Fruit fly (Drosophila melanogaster) whole organism, pupa: ENCODE data around the gene CG9837.

ENCODE experiments used
- CG10348 ChIP-seq: fragments of 200-800 bp; sonication (Bioruptor generic); IDR thresholded peaks from 2 replicates; pipeline ENCODE4 v1.3.6; 2022; ENCODE audit warnings: missing biosample characterization, missing genetic modification characterization
- CG12605 ChIP-seq: fragments of 200-800 bp; sonication (Bioruptor generic); IDR thresholded peaks from 2 replicates; pipeline ENCODE4 v1.3.6; 2022; ENCODE audit warnings: missing biosample characterization, missing genetic modification characterization
- CG13204 ChIP-seq: fragments of 200-800 bp; sonication (Bioruptor generic); optimal IDR thresholded peaks from 2 replicates; lab custom pipeline; 2018; ENCODE audit warnings: missing biosample characterization, mild to moderate bottlenecking, missing genetic modification characterization, moderate library complexity
- CG14655 ChIP-seq: fragments of 200-800 bp; sonication (Bioruptor generic); optimal IDR thresholded peaks from 3 replicates; lab custom pipeline; 2017; ENCODE audit warnings: mild to moderate bottlenecking, missing biosample characterization, missing genetic modification reagents, missing genetic modification characterization
- CG15710 ChIP-seq: fragments of 200-800 bp; sonication (Bioruptor generic); optimal IDR thresholded peaks from 2 replicates; lab custom pipeline; 2018; ENCODE audit warnings: missing biosample characterization, mild to moderate bottlenecking, missing genetic modification characterization, moderate library complexity
- CG17806 ChIP-seq: fragments of 200-800 bp; sonication (Bioruptor generic); optimal IDR thresholded peaks from 2 replicates; lab custom pipeline; 2018; ENCODE audit warnings: missing biosample characterization, mild to moderate bottlenecking, missing genetic modification characterization, moderate library complexity
- CG32121 ChIP-seq: fragments of 200-800 bp; sonication (Bioruptor generic); IDR thresholded peaks from 2 replicates; pipeline ENCODE4 v1.3.6; 2022; ENCODE audit warnings: missing biosample characterization, missing genetic modification characterization
- CG34367 ChIP-seq: fragments of 200-800 bp; sonication (Bioruptor generic); optimal IDR thresholded peaks from 2 replicates; lab custom pipeline; 2018; ENCODE audit warnings: missing biosample characterization, mild to moderate bottlenecking, missing genetic modification characterization
- CG4496 ChIP-seq: fragments of 200-800 bp; sonication (Bioruptor generic); IDR thresholded peaks from 3 replicates; pipeline ENCODE4 v1.3.6; 2022; ENCODE audit warnings: missing biosample characterization, missing genetic modification characterization
- CG8159 ChIP-seq: fragments of 200-800 bp; sonication (Bioruptor generic); optimal IDR thresholded peaks from 3 replicates; lab custom pipeline; 2018; ENCODE audit warnings: missing biosample characterization, mild to moderate bottlenecking, missing genetic modification characterization, moderate library complexity
- CG8301 ChIP-seq: fragments of 200-800 bp; sonication (Bioruptor generic); optimal IDR thresholded peaks from 2 replicates; lab custom pipeline; 2018; ENCODE audit warnings: missing biosample characterization, mild to moderate bottlenecking, missing genetic modification characterization
- CG9948 ChIP-seq: fragments of 200-800 bp; sonication (Bioruptor generic); optimal IDR thresholded peaks from 2 replicates; lab custom pipeline; 2018; ENCODE audit warnings: missing biosample characterization, mild to moderate bottlenecking, missing genetic modification characterization, moderate library complexity
- D1 ChIP-seq: fragments of 200-800 bp; sonication (Bioruptor generic); optimal IDR thresholded peaks from 2 replicates; lab custom pipeline; 2018; ENCODE audit warnings: missing biosample characterization, mild to moderate bottlenecking, missing genetic modification characterization, moderate library complexity
- EcR ChIP-seq: fragments of 200-800 bp; sonication (Bioruptor generic); optimal IDR thresholded peaks from 3 replicates; lab custom pipeline; 2019; ENCODE audit warnings: missing biosample characterization, missing genetic modification characterization, mild to moderate bottlenecking, moderate library complexity, missing genetic modification reagents
- Ets98B ChIP-seq: fragments of 200-800 bp; sonication (Bioruptor generic); IDR thresholded peaks from 2 replicates; pipeline ENCODE4 v1.3.6; 2022; ENCODE audit warnings: missing biosample characterization, missing genetic modification characterization
- Pif1A ChIP-seq: fragments of 200-800 bp; sonication (Bioruptor generic); optimal IDR thresholded peaks from 3 replicates; lab custom pipeline; 2016; ENCODE audit warnings: missing biosample characterization, missing genetic modification characterization
- Pif1B ChIP-seq: fragments of 200-800 bp; sonication (Bioruptor generic); optimal IDR thresholded peaks from 3 replicates; lab custom pipeline; 2016; ENCODE audit warnings: missing biosample characterization, missing genetic modification characterization
- Snoo ChIP-seq: fragments of 200-800 bp; sonication (Bioruptor generic); optimal IDR thresholded peaks from 3 replicates; lab custom pipeline; 2017; ENCODE audit warnings: missing biosample characterization, mild to moderate bottlenecking, missing genetic modification characterization, inconsistent platforms
- fd96Ca ChIP-seq: fragments of 200-800 bp; sonication (Bioruptor generic); IDR thresholded peaks from 3 replicates; pipeline ENCODE4 v1.3.6; 2022; ENCODE audit warnings: missing biosample characterization, missing genetic modification characterization
- gl ChIP-seq: fragments of 200-800 bp; sonication (Bioruptor generic); optimal IDR thresholded peaks from 2 replicates; lab custom pipeline; 2018; ENCODE audit warnings: missing biosample characterization, mild to moderate bottlenecking, missing genetic modification characterization
- rn ChIP-seq: fragments of 200-800 bp; sonication (Bioruptor generic); IDR thresholded peaks from 2 replicates; pipeline ENCODE4 v1.3.6; 2022; ENCODE audit warnings: missing biosample characterization, missing genetic modification characterization

Gene CG9837

dm6 chr3R:8809712-8810111 is 3.7 kb downstream of the CG9837 start:
- no peak for TF ChIP-seq CG8301
- no peak for TF ChIP-seq fd96Ca (GFP tag; lab: Robert Waterston, UW)
- TF ChIP-seq EcR (GFP tag; lab: Kevin White, UChicago): peak; percentile 79

DNA sequence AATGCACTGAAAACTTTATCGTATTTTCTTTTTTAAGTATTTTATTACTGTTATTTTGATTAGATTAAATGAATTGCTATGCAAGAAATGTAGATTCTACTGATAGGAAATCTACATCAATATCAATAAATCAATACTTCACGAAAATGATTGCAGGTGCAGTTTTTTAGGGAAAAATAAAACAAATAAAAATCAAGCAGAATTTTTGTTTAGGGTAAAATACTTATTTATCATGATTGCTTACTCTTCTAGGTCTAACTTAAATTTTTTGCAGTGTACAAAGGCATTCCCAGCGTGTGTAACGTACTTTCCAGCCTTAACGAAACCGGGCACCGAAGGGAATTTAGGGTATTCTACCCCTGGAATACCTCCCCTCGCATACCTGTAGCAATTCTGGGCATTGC is 4.9 kb downstream of the CG9837 start:
- TF ChIP-seq CG13204 (GFP tag; lab: Kevin White, UChicago) (no peak), EcR (GFP tag; lab: Kevin White, UChicago) (no peak), gl (peak; percentile 27), CG17806 (tag; lab: Kevin White, UChicago) (peak; percentile 78), Pif1B (GFP tag; lab: Kevin White, UChicago) (no peak), CG4496 (GFP tag; lab: Robert Waterston, UW) (peak; percentile 19; the same call in 1 of the 3 replicates), rn (GFP tag; lab: Robert Waterston, UW) (no peak), D1 (tag; lab: Kevin White, UChicago) (peak; percentile 40), CG9948 (tag; lab: Kevin White, UChicago) (peak; percentile 68), CG34367 (tag; lab: Kevin White, UChicago) (peak; percentile 62), CG10348 (GFP tag; lab: Robert Waterston, UW) (no peak), Ets98B (GFP tag; lab: Robert Waterston, UW) (no peak), CG15710 (tag; lab: Kevin White, UChicago) (peak; percentile 70), fd96Ca (GFP tag; lab: Robert Waterston, UW) (no peak), CG8159 (peak; percentile 82), Snoo (peak; percentile 45), CG8301 (peak; percentile 36), CG14655 (GFP tag; lab: Kevin White, UChicago) (no peak), CG32121 (GFP tag; lab: Robert Waterston, UW) (no peak), CG12605 (GFP tag; lab: Robert Waterston, UW) (no peak), Pif1A (no peak)

DNA sequence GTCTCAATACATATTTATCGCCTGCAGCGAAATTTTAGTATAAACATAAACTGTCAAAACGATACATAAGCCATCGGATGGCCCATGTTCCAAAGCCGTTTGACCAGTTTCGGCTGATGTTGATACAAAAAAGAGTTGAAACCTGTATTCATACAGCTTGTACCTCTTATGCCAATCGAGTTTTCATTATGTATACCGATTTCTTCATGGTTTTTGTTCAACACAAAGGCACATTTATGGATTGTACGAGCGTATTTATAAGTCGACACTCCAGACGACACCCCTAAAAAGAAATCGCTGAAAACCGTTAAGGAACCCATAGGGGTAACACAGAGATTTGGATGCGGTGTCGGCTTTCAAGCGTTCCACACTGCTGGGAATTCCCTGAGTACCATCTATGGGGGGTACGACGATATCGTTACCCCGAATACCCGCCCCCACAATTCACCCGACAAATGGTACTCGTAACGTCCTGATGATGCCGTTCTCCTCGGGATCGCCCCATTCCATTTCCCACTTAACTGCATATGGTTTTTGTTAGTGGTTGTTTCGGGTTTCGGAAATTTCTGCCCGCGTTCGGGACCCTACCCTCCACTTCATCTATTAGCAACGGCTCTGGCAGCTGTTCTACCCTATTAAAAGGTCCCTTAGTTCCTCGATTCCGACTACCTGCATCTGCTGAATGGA is 5.4 kb downstream of the CG9837 start:
- TF ChIP-seq EcR (GFP tag; lab: Kevin White, UChicago): peak; percentile 48
- TF ChIP-seq Snoo: no peak
- no peak for TF ChIP-seq Pif1B (GFP tag; lab: Kevin White, UChicago)

DNA sequence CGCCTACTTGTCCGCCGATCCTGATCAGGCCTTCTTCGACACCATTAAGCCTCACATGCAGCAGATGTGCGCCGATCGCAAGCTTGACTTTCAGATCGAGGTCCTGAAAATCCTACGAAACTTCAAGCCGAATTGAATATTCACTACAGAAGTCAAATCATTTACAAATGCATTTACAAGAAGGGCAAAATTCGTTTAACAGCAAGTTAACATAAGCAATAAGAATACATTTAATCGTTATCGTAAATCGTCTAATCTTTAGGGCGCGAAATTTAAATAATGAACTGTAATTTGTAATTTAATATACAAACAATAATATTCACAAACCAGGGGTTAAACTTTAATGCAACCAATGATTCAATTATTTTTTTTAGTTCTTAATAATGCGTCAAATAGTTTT is 6.3 kb downstream of the CG9837 start:
- TF ChIP-seq D1 (tag; lab: Kevin White, UChicago): no peak
- no peak for TF ChIP-seq CG32121 (GFP tag; lab: Robert Waterston, UW)
- TF ChIP-seq CG9948 (tag; lab: Kevin White, UChicago): no peak
- no peak for TF ChIP-seq EcR (GFP tag; lab: Kevin White, UChicago)
- no peak for TF ChIP-seq Pif1B (GFP tag; lab: Kevin White, UChicago)
- no peak for TF ChIP-seq CG8159
- no peak for TF ChIP-seq fd96Ca (GFP tag; lab: Robert Waterston, UW)
- no peak for TF ChIP-seq CG17806 (tag; lab: Kevin White, UChicago)
- TF ChIP-seq CG15710 (tag; lab: Kevin White, UChicago): no peak
- no peak for TF ChIP-seq CG13204 (GFP tag; lab: Kevin White, UChicago)
- no peak for TF ChIP-seq CG10348 (GFP tag; lab: Robert Waterston, UW)
- no peak for TF ChIP-seq rn (GFP tag; lab: Robert Waterston, UW)

DNA sequence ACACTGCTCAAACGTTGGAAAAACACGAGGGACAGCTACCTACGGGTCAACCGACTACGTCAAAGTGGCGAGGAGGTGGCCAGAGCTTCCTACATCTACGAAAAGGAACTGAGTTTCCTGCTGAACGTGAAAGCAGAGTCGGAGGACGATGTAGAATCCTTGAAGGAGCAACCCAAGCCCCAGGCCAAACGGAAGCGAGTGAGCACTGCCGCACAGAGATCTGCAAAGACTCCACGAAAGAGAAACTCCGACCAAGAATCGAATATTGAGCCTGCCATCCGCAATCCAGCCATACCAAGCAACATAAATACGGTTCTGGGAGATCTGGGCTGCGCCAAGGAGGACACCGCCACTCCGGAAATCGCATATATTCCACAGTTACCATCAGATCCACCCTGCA is 6.7 kb downstream of the CG9837 start:
- TF ChIP-seq CG8301 (no peak), D1 (tag; lab: Kevin White, UChicago) (no peak), CG12605 (GFP tag; lab: Robert Waterston, UW) (no peak), CG14655 (GFP tag; lab: Kevin White, UChicago) (no peak), fd96Ca (GFP tag; lab: Robert Waterston, UW) (no peak), CG10348 (GFP tag; lab: Robert Waterston, UW) (no peak), Pif1A (no peak), Ets98B (GFP tag; lab: Robert Waterston, UW) (no peak), Snoo (no peak), rn (GFP tag; lab: Robert Waterston, UW) (no peak), CG15710 (tag; lab: Kevin White, UChicago) (no peak), CG34367 (tag; lab: Kevin White, UChicago) (no peak), gl (no peak), EcR (GFP tag; lab: Kevin White, UChicago) (no peak), CG17806 (tag; lab: Kevin White, UChicago) (no peak)

DNA sequence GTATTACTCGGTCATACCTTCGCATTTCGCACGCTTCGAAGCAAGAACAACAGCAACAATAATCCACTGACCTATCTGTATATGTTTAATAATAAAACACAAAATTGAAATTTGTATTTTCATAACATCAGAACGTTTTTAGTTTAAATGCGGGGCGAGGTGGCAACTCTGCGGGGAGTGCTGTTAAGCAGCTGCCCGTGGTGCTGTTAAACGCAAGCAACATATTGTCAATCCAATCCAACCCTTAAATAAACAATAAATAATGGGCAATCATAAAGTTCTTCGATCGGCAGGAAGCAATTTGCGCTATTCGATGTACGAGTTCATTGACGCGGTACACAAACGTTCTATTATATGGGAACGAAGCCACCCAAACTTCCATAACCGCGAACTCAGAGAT is 7.3 kb downstream of the CG9837 start, which contains the start of gene hng2:
hng2 (plus strand) TSS at position 219 of the 400 bp plus-strand sequence.
- no peak for TF ChIP-seq CG8159
- no peak for TF ChIP-seq CG9948 (tag; lab: Kevin White, UChicago)
- TF ChIP-seq rn (GFP tag; lab: Robert Waterston, UW): no peak
- no peak for TF ChIP-seq CG4496 (GFP tag; lab: Robert Waterston, UW)
- TF ChIP-seq CG14655 (GFP tag; lab: Kevin White, UChicago): no peak
- TF ChIP-seq CG17806 (tag; lab: Kevin White, UChicago): no peak
- no peak for TF ChIP-seq Pif1B (GFP tag; lab: Kevin White, UChicago)
- no peak for TF ChIP-seq EcR (GFP tag; lab: Kevin White, UChicago)
- TF ChIP-seq CG8301: no peak
- no peak for TF ChIP-seq CG13204 (GFP tag; lab: Kevin White, UChicago)
- TF ChIP-seq CG12605 (GFP tag; lab: Robert Waterston, UW): no peak
- TF ChIP-seq CG10348 (GFP tag; lab: Robert Waterston, UW): no peak
- TF ChIP-seq D1 (tag; lab: Kevin White, UChicago): no peak
- no peak for TF ChIP-seq CG32121 (GFP tag; lab: Robert Waterston, UW)
- no peak for TF ChIP-seq CG15710 (tag; lab: Kevin White, UChicago)
- TF ChIP-seq Pif1A: no peak
